Worm (Caenorhabditis elegans): ENCODE data around the gene str-185.

str-185 gene

DNA sequence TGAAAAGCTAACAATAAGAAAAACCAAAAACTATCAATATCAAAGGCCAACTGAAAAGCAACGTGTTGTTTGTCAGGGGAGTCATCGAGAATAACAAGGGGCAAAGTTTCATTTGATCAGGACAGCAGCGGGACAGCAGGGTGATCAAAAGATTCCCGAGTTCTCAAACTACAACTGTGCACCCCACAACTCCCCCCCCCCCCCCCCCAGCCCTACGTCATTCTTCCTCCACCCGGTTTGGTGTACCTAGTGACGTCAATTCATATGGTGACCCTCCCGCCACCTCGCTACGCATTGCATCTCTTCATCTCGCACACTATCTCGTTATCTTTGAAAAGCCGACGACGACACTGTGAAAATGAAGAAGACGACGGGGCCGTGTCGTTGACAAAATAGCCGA lies 44.0 kb upstream of the str-185 start (continued):
- TF ChIP-seq lin-54 (GFP tag; optimal IDR thresholded peaks at IDR 0.05): no peak
- TF ChIP-seq ceh-91 (GFP tag; IDR thresholded peaks at IDR 0.05): no peak
- TF ChIP-seq B0336.3 (GFP tag; IDR thresholded peaks at IDR 0.05): peak; percentile 64
- no peak for TF ChIP-seq C06A6.2 (GFP tag; conservative IDR thresholded peaks at IDR 0.05)
- no peak for TF ChIP-seq lin-26 (GFP tag; IDR thresholded peaks at IDR 0.05)
- TF ChIP-seq dpl-1 (GFP tag; optimal IDR thresholded peaks at IDR 0.05): no peak
- no peak for TF ChIP-seq T26A5.8 (tag; optimal IDR thresholded peaks at IDR 0.05)
- no peak for TF ChIP-seq ztf-25 (GFP tag; IDR thresholded peaks at IDR 0.05)
- no peak for TF ChIP-seq snpc-3.4 (tag; optimal IDR thresholded peaks at IDR 0.05)
- no peak for TF ChIP-seq madf-6 (GFP tag; IDR thresholded peaks at IDR 0.05)
- no peak for TF ChIP-seq F37B4.10 (GFP tag; IDR thresholded peaks at IDR 0.05)
- no peak for TF ChIP-seq akir-1 (GFP tag; optimal IDR thresholded peaks at IDR 0.05)
- no peak for TF ChIP-seq him-1 (tag; optimal IDR thresholded peaks at IDR 0.05)
- TF ChIP-seq B0035.1 (tag; optimal IDR thresholded peaks at IDR 0.05): no peak
- TF ChIP-seq bed-2 (GFP tag; IDR thresholded peaks at IDR 0.05): no peak
- TF ChIP-seq nhr-120 (GFP tag; IDR thresholded peaks at IDR 0.05): no peak
- TF ChIP-seq lin-35 (GFP tag; optimal IDR thresholded peaks at IDR 0.05): no peak
- no peak for TF ChIP-seq rpc-1 (optimal IDR thresholded peaks at IDR 0.05)
- no peak for TF ChIP-seq rpc-1 (tag; optimal IDR thresholded peaks at IDR 0.05)
- no peak for TF ChIP-seq snpc-1.1 (tag; optimal IDR thresholded peaks at IDR 0.05; ENCODE audit: insufficient read depth)
- no peak for TF ChIP-seq rcor-1 (GFP tag; IDR thresholded peaks at IDR 0.05)
- no peak for TF ChIP-seq B0261.1 (tag; optimal IDR thresholded peaks at IDR 0.05)
- TF ChIP-seq F49E8.2 (tag; optimal IDR thresholded peaks at IDR 0.05; ENCODE audit: insufficient read depth): no peak
- TF ChIP-seq F33H1.4 (GFP tag; IDR thresholded peaks at IDR 0.05): no peak
- no peak for TF ChIP-seq Y79H2A.3 (GFP tag; conservative IDR thresholded peaks at IDR 0.05)
- TF ChIP-seq somi-1 (GFP tag; optimal IDR thresholded peaks at IDR 0.05): peak; percentile 16
- no peak for TF ChIP-seq hlh-12 (tag; optimal IDR thresholded peaks at IDR 0.05)
- TF ChIP-seq lir-1 (GFP tag; conservative IDR thresholded peaks at IDR 0.05): no peak
- TF ChIP-seq egrh-3 (GFP tag; IDR thresholded peaks at IDR 0.05): peak; percentile 51; the same call in 1 of the 2 replicates
- no peak for TF ChIP-seq ztf-3 (GFP tag; optimal IDR thresholded peaks at IDR 0.05)
- no peak for TF ChIP-seq nfya-2 (GFP tag; IDR thresholded peaks at IDR 0.05)
- TF ChIP-seq aptf-2 (GFP tag; conservative IDR thresholded peaks at IDR 0.05): no peak
- no peak for TF ChIP-seq F55B11.4 (tag; optimal IDR thresholded peaks at IDR 0.05; ENCODE audit: borderline replicate concordance, insufficient read depth)
- TF ChIP-seq ceh-79 (tag; optimal IDR thresholded peaks at IDR 0.05): no peak
- no peak for TF ChIP-seq ekl-4 (GFP tag; IDR thresholded peaks at IDR 0.05)
- no peak; the same call in 1 of the 2 replicates for TF ChIP-seq cebp-1 (GFP tag; IDR thresholded peaks at IDR 0.05)
- TF ChIP-seq cebp-1 (tag; optimal IDR thresholded peaks at IDR 0.05): peak; percentile 66
- TF ChIP-seq hmg-1.2 (GFP tag; IDR thresholded peaks at IDR 0.05): no peak
- no peak for TF ChIP-seq snpc-1.3 (tag; optimal IDR thresholded peaks at IDR 0.05; ENCODE audit: insufficient read depth)
- no peak for TF ChIP-seq aptf-3 (GFP tag; IDR thresholded peaks at IDR 0.05)
- peak; percentile 6 for TF ChIP-seq K12H6.12 (tag; optimal IDR thresholded peaks at IDR 0.05)
- TF ChIP-seq madf-10 (tag; optimal IDR thresholded peaks at IDR 0.05): no peak
- TF ChIP-seq madf-3 (GFP tag; IDR thresholded peaks at IDR 0.05): no peak
